Worm (Caenorhabditis elegans) whole organism, L1 larva: ENCODE data around the gene T25B6.5.

Source experiments
- alr-1 ChIP-seq: fragments of 200-800 bp; sonication (Bioruptor generic); optimal IDR thresholded peaks from 2 replicates; lab custom pipeline; 2018; ENCODE audit warnings: borderline replicate concordance, mild to moderate bottlenecking, missing genetic modification characterization, missing compliant biosample characterization
- ceh-82 ChIP-seq, 3 experiments: fragments of 150-350 bp in 1 of 3; sonication (generic microtip) in 2 of 3; optimal IDR thresholded peaks; 2 replicates each; lab custom pipeline; 2014 to 2017; ENCODE audit warnings: missing biosample characterization in 3 of 3, missing genetic modification characterization in 3 of 3
- ces-1 ChIP-seq: fragments of 150-350 bp; optimal IDR thresholded peaks from 2 replicates; lab custom pipeline; 2014; ENCODE audit warnings: missing biosample characterization, missing genetic modification reagents, missing genetic modification characterization
- dsc-1 ChIP-seq: sonication (generic microtip); optimal IDR thresholded peaks from 2 replicates; lab custom pipeline; 2016; ENCODE audit warnings: mild to moderate bottlenecking, missing genetic modification characterization, missing compliant biosample characterization
- elt-3 ChIP-seq, 6 experiments: fragments of 150-350 bp in 1 of 6; sonication (generic microtip); optimal IDR thresholded peaks; 2 replicates each; lab custom pipeline; 2017 to 2018; ENCODE audit warnings: missing biosample characterization in 6 of 6, missing genetic modification characterization in 6 of 6, inconsistent platforms in 1 of 6
- jun-1 ChIP-seq: fragments of 150-350 bp; optimal IDR thresholded peaks from 2 replicates; lab custom pipeline; 2014; ENCODE audit warnings: missing biosample characterization, missing genetic modification reagents, missing genetic modification characterization
- nhr-28 ChIP-seq: fragments of 150-350 bp; optimal IDR thresholded peaks from 2 replicates; lab custom pipeline; 2014; ENCODE audit warnings: missing biosample characterization, missing genetic modification characterization
- nhr-77 ChIP-seq: fragments of 150-350 bp; optimal IDR thresholded peaks from 2 replicates; lab custom pipeline; 2014; ENCODE audit warnings: missing biosample characterization, missing genetic modification characterization
- pqm-1 ChIP-seq: sonication (generic microtip); optimal IDR thresholded peaks from 3 replicates; lab custom pipeline; 2017; ENCODE audit warnings: missing biosample characterization, missing genetic modification characterization
- sox-4 ChIP-seq: sonication (generic microtip); optimal IDR thresholded peaks from 2 replicates; lab custom pipeline; 2016; ENCODE audit warnings: missing genetic modification characterization, missing compliant biosample characterization
- unc-62 ChIP-seq: fragments of 150-350 bp; optimal IDR thresholded peaks from 2 replicates; lab custom pipeline; 2014; ENCODE audit warnings: missing biosample characterization, missing genetic modification reagents, missing genetic modification characterization
- vab-15 ChIP-seq: sonication (generic microtip); optimal IDR thresholded peaks from 2 replicates; lab custom pipeline; 2017; ENCODE audit warnings: missing genotype, mild to moderate bottlenecking, missing genetic modification characterization, missing compliant biosample characterization

ce11 chrX:9068075-9068474 is 46.5 kb upstream of the T25B6.5 start:
- TF ChIP-seq ces-1 (GFP tag; lab: Kevin White, UChicago) (no peak), pqm-1 (tag; lab: Kevin White, UChicago) (no peak), elt-3 (tag; optimal IDR thresholded peaks at IDR 0.05; lab: Kevin White, UChicago) (peak in 2 of 6 experiments; percentile 22 to 48), unc-62 (GFP tag; lab: Kevin White, UChicago) (no peak), jun-1 (tag; lab: Kevin White, UChicago) (no peak), sox-4 (tag; lab: Kevin White, UChicago) (no peak), nhr-77 (no peak), ceh-82 (tag; optimal IDR thresholded peaks at IDR 0.05; lab: Kevin White, UChicago) (peak in 2 of 3 experiments; percentile 11 to 45), alr-1 (no peak), vab-15 (tag; lab: Kevin White, UChicago) (no peak), nhr-28 (tag; lab: Kevin White, UChicago) (no peak), dsc-1 (peak; percentile 34)
